Worm (Caenorhabditis elegans) whole organism, L2 larva: Measurements from ENCODE around the gene eri-1.
A peak's percentile ranks its signal among the peaks of the same experiment; 100 is the strongest.

Experiments used
- C34F6.9 ChIP-seq: fragments of 150-350 bp; optimal IDR thresholded peaks from 2 replicates; lab custom pipeline; 2014; ENCODE audit warnings: missing biosample characterization, missing genetic modification characterization
- F13H6.1 ChIP-seq: sonication (generic microtip); optimal IDR thresholded peaks from 2 replicates; lab custom pipeline; 2016; ENCODE audit warnings: missing genetic modification characterization, missing compliant biosample characterization
- R02D3.7 ChIP-seq: fragments of 150-350 bp; optimal IDR thresholded peaks from 2 replicates; lab custom pipeline; 2014; ENCODE audit warnings: missing biosample characterization, missing genetic modification characterization
- Y55F3AM.14 ChIP-seq: fragments of 200-800 bp; sonication (Bioruptor generic); optimal IDR thresholded peaks from 2 replicates; lab custom pipeline; 2018; ENCODE audit warnings: mild to moderate bottlenecking, missing genetic modification characterization, missing compliant biosample characterization
- ZK546.5 ChIP-seq: sonication (generic microtip); optimal IDR thresholded peaks from 2 replicates; lab custom pipeline; 2017; ENCODE audit warnings: missing biosample characterization, missing genetic modification characterization
- alr-1 ChIP-seq: fragments of 150-350 bp; optimal IDR thresholded peaks from 2 replicates; lab custom pipeline; 2014; ENCODE audit warnings: missing biosample characterization, missing genetic modification characterization
- aly-2 ChIP-seq: fragments of 150-350 bp; optimal IDR thresholded peaks from 2 replicates; lab custom pipeline; 2014; ENCODE audit warnings: missing biosample characterization, missing genetic modification characterization
- ama-1 ChIP-seq: fragments of 150-350 bp; optimal IDR thresholded peaks from 2 replicates; lab custom pipeline; 2018; ENCODE audit warnings: inconsistent platforms
- blmp-1 ChIP-seq: sonication (generic microtip); optimal IDR thresholded peaks from 2 replicates; lab custom pipeline; 2017; ENCODE audit warnings: missing genetic modification characterization, mild to moderate bottlenecking, missing compliant biosample characterization, antibody characterized with exemption, moderate library complexity; ENCODE audit not compliant: insufficient read depth
- ceh-16 ChIP-seq: fragments of 150-350 bp; optimal IDR thresholded peaks from 2 replicates; lab custom pipeline; 2014; ENCODE audit warnings: missing biosample characterization, missing genetic modification characterization
- ceh-82 ChIP-seq: fragments of 150-350 bp; optimal IDR thresholded peaks from 2 replicates; lab custom pipeline; 2014; ENCODE audit warnings: missing biosample characterization, missing genetic modification characterization
- dmd-4 ChIP-seq: sonication (generic microtip); optimal IDR thresholded peaks from 2 replicates; lab custom pipeline; 2017; ENCODE audit warnings: missing biosample characterization, missing genetic modification characterization
- egl-27 ChIP-seq: sonication (generic microtip); optimal IDR thresholded peaks from 3 replicates; lab custom pipeline; 2017; ENCODE audit warnings: missing biosample characterization, missing genetic modification reagents, missing genetic modification characterization
- elt-3 ChIP-seq: sonication (generic microtip); optimal IDR thresholded peaks from 2 replicates; lab custom pipeline; 2017; ENCODE audit warnings: missing biosample characterization, missing genetic modification characterization
- fos-1 ChIP-seq: fragments of 150-350 bp; optimal IDR thresholded peaks from 2 replicates; lab custom pipeline; 2014; ENCODE audit warnings: missing biosample characterization, missing genetic modification characterization
- gmeb-1 ChIP-seq: fragments of 150-350 bp; optimal IDR thresholded peaks from 2 replicates; lab custom pipeline; 2014; ENCODE audit warnings: missing biosample characterization, missing genetic modification characterization
- lin-13 ChIP-seq: fragments of 150-350 bp; optimal IDR thresholded peaks from 2 replicates; lab custom pipeline; 2014; ENCODE audit warnings: missing biosample characterization, missing genetic modification reagents, missing genetic modification characterization
- lin-39 ChIP-seq: fragments of 150-350 bp; optimal IDR thresholded peaks from 2 replicates; lab custom pipeline; 2014; ENCODE audit warnings: missing biosample characterization, missing genetic modification reagents, missing genetic modification characterization
- lsy-2 ChIP-seq, 2 experiments: fragments of 150-350 bp in 1 of 2; sonication (generic microtip) in 1 of 2; optimal IDR thresholded peaks; 2 replicates each; lab custom pipeline; 2014 to 2017; ENCODE audit warnings: missing biosample characterization in 2 of 2, missing genetic modification characterization in 2 of 2
- mab-5 ChIP-seq: fragments of 150-350 bp; optimal IDR thresholded peaks from 2 replicates; lab custom pipeline; 2014; ENCODE audit warnings: missing biosample characterization, missing genetic modification characterization
- mbf-1 ChIP-seq: sonication (generic microtip); optimal IDR thresholded peaks from 2 replicates; lab custom pipeline; 2017; ENCODE audit warnings: missing biosample characterization, missing genetic modification characterization
- mdl-1 ChIP-seq, 2 experiments: fragments of 150-350 bp in 1 of 2; sonication (generic microtip) in 1 of 2; optimal IDR thresholded peaks; 2 replicates each; lab custom pipeline; 2017; ENCODE audit warnings: missing biosample characterization in 2 of 2, missing genetic modification characterization in 2 of 2
- nhr-10 ChIP-seq: sonication (generic microtip); optimal IDR thresholded peaks from 2 replicates; lab custom pipeline; 2017; ENCODE audit warnings: missing biosample characterization, missing genetic modification characterization
- nhr-11 ChIP-seq: fragments of 150-350 bp; optimal IDR thresholded peaks from 2 replicates; lab custom pipeline; 2014; ENCODE audit warnings: missing biosample characterization, missing genetic modification characterization
- nhr-12 ChIP-seq: fragments of 150-350 bp; optimal IDR thresholded peaks from 2 replicates; lab custom pipeline; 2014; ENCODE audit warnings: missing biosample characterization, missing genetic modification characterization
- nhr-21 ChIP-seq: fragments of 150-350 bp; optimal IDR thresholded peaks from 2 replicates; lab custom pipeline; 2014; ENCODE audit warnings: missing biosample characterization, missing genetic modification characterization
- nhr-237 ChIP-seq: fragments of 150-350 bp; optimal IDR thresholded peaks from 2 replicates; lab custom pipeline; 2014; ENCODE audit warnings: missing biosample characterization, missing genetic modification characterization
- nhr-25 ChIP-seq: fragments of 150-350 bp; sonication (generic microtip); optimal IDR thresholded peaks from 3 replicates; lab custom pipeline; 2014; ENCODE audit warnings: missing biosample characterization, missing genetic modification characterization
- nhr-6 ChIP-seq: fragments of 150-350 bp; optimal IDR thresholded peaks from 2 replicates; lab custom pipeline; 2014; ENCODE audit warnings: missing biosample characterization, missing genetic modification characterization
- nhr-77 ChIP-seq: fragments of 150-350 bp; optimal IDR thresholded peaks from 2 replicates; lab custom pipeline; 2014; ENCODE audit warnings: missing biosample characterization, missing genetic modification characterization
- peb-1 ChIP-seq: fragments of 150-350 bp; optimal IDR thresholded peaks from 2 replicates; lab custom pipeline; 2014; ENCODE audit warnings: missing biosample characterization, missing genetic modification characterization
- sem-4 ChIP-seq: fragments of 150-350 bp; optimal IDR thresholded peaks from 2 replicates; lab custom pipeline; 2014; ENCODE audit warnings: missing biosample characterization, missing genetic modification reagents, missing genetic modification characterization
- skn-1 ChIP-seq: sonication (generic microtip); optimal IDR thresholded peaks from 2 replicates; lab custom pipeline; 2017; ENCODE audit warnings: missing biosample characterization, missing genetic modification characterization
- sma-3 ChIP-seq: sonication (generic microtip); optimal IDR thresholded peaks from 2 replicates; lab custom pipeline; 2016; ENCODE audit warnings: missing genetic modification reagents, missing genetic modification characterization, missing compliant biosample characterization
- sma-9 ChIP-seq, 2 experiments: fragments of 150-350 bp in 1 of 2; sonication (generic microtip) in 1 of 2; optimal IDR thresholded peaks; 2 replicates each; lab custom pipeline; 2014 to 2016; ENCODE audit warnings: missing genetic modification characterization in 2 of 2, mild to moderate bottlenecking in 1 of 2, missing biosample characterization in 1 of 2, missing compliant biosample characterization in 1 of 2, missing genetic modification reagents in 1 of 2, moderate library complexity in 1 of 2
- snpc-4 ChIP-seq: fragments of 150-350 bp; optimal IDR thresholded peaks from 2 replicates; lab custom pipeline; 2014; ENCODE audit warnings: missing biosample characterization, missing genetic modification characterization
- unc-55 ChIP-seq: fragments of 150-350 bp; sonication (generic microtip); optimal IDR thresholded peaks from 3 replicates; lab custom pipeline; 2014; ENCODE audit warnings: missing biosample characterization, missing genetic modification reagents, missing genetic modification characterization
- unc-62 ChIP-seq: fragments of 150-350 bp; optimal IDR thresholded peaks from 2 replicates; lab custom pipeline; 2014; ENCODE audit warnings: missing biosample characterization, missing genetic modification reagents, missing genetic modification characterization
- zag-1 ChIP-seq: fragments of 150-350 bp; optimal IDR thresholded peaks from 2 replicates; lab custom pipeline; 2014; ENCODE audit warnings: missing biosample characterization, missing genetic modification characterization
- ztf-1 ChIP-seq: fragments of 200-800 bp; sonication (Bioruptor generic); conservative IDR thresholded peaks from 2 replicates; pipeline ENCODE4 v1.3.6; 2022; ENCODE audit warnings: missing genetic modification characterization, missing compliant biosample characterization
- ztf-11 ChIP-seq: sonication (generic microtip); optimal IDR thresholded peaks from 2 replicates; lab custom pipeline; 2017; ENCODE audit warnings: missing biosample characterization, missing genetic modification characterization
- ztf-4 ChIP-seq: fragments of 150-350 bp; optimal IDR thresholded peaks from 2 replicates; lab custom pipeline; 2014; ENCODE audit warnings: missing biosample characterization, missing genetic modification characterization

The eri-1 gene

DNA sequence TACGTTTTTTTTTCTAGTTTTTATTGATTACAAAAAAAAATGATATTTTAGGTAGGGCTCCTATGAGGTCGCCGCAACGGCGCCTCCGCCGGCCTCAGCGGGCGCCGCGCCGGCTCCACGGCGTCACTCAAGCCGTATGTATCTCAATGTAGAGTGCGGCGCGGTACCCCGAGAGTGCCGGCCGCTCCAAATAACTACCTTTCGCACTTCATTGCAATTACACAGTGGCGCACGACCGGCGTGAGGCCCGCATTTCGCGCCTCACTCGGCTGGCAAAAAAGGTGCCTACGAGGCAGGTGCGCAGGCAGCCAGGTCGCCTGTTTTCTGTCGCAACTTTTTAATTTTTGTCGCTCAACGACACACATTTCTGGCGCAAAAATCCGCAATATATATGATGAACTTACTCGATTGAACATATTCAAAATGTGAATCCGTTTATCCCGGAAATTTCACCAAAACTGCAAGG is 40.9 kb upstream of the eri-1 start, which contains the start of gene M04G7.2:
M04G7.2 (minus strand) TSS at position 416 of the 466 bp plus-strand sequence.
- TF ChIP-seq snpc-4 (tag; lab: Kevin White, UChicago) (no peak), nhr-11 (tag; lab: Kevin White, UChicago) (no peak), Y55F3AM.14 (no peak), sma-3 (no peak), elt-3 (tag; lab: Kevin White, UChicago) (no peak), nhr-77 (no peak), peb-1 (tag; lab: Kevin White, UChicago) (no peak)

DNA sequence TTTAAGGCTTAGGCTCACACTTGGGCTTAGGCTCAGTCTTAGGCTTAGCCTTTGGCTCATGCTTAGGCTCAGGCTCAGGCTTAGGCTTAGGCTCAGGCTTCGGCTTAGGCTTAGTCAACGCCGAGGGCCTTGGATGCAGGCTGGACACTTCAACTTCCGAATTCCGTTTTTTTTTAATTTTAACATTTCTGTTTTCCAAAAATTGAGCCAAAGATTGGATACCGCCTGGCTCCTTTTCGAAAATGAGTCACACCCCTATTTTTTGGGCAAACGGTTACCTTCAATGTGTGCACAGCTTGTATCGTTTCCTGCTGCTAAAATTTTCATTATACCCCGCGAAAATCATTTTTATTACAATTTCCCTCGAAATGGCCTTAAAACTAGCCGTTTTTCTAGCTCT is 35.7 kb upstream of the eri-1 start, which contains the start of gene M04G7.1:
M04G7.1 (plus strand) TSS at position 301 of the 400 bp plus-strand sequence.
- TF ChIP-seq fos-1 (no peak), mbf-1 (tag; lab: Kevin White, UChicago) (no peak), nhr-237 (tag; lab: Kevin White, UChicago) (no peak), ztf-11 (tag; lab: Kevin White, UChicago) (no peak), blmp-1 (tag; lab: Kevin White, UChicago) (no peak), elt-3 (tag; lab: Kevin White, UChicago) (no peak), nhr-6 (tag; lab: Kevin White, UChicago) (no peak), egl-27 (tag; lab: Kevin White, UChicago) (no peak), lsy-2 (tag; optimal IDR thresholded peaks at IDR 0.05; lab: Kevin White, UChicago) (no peak), nhr-10 (tag; lab: Kevin White, UChicago) (no peak), ceh-82 (no peak), sma-3 (no peak), aly-2 (tag; lab: Kevin White, UChicago) (no peak), nhr-77 (no peak), peb-1 (tag; lab: Kevin White, UChicago) (no peak)
- TF ChIP-seq, all 48 proteins: peak for 0

DNA sequence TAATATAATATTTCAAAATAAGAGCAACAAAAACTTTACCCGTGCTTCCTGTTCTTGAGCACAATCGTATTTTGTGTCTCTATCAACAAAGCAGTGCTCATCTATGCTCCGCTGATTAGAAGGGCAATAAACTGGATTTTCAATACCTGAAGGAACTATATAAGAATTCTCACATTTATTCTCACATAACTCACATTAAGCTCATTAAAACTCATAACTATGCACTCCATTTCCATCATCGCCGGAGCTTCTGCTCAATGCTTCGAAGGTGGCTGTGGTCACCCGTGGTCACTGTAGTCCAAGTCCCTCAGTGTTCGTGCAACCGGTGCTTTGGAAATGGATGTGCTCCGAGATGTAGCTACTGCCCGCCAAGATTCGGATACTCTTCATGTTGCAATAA is 35.1 kb upstream of the eri-1 start, which contains the start of the genes Y66H1A.8 and M04G7.5:
Y66H1A.8 (minus strand) TSS at position 101 of the 400 bp plus-strand sequence.
M04G7.5 (plus strand) TSS at position 258 of the 400 bp plus-strand sequence.
- TF ChIP-seq F13H6.1 (no peak), nhr-6 (tag; lab: Kevin White, UChicago) (no peak), peb-1 (tag; lab: Kevin White, UChicago) (no peak), mbf-1 (tag; lab: Kevin White, UChicago) (no peak), Y55F3AM.14 (no peak), mdl-1 (tag; optimal IDR thresholded peaks at IDR 0.05; lab: Kevin White, UChicago) (no peak)

DNA sequence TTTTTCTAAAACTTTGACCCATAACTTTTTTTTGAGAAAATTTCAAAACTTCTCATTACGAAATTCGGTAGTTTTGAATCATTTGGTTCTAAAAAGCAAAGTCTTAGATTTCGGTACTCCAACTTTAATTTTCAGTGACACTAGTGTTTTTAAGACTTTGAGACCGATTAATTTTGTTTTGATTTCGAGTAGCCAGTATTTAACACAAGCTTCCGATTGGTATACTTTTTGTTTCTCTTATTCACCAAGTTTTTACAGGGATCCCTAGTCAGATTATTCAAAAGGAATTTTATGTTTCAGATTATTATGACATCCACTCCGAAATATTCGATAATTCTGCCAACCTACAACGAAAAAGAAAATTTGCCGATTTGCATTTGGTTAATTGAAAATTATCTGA is 25.6 kb upstream of the eri-1 start, which contains the start of gene dpm-1:
dpm-1 (plus strand) TSS at position 301 of the 400 bp plus-strand sequence.
- TF ChIP-seq fos-1 (no peak), C34F6.9 (no peak), ZK546.5 (tag; lab: Kevin White, UChicago) (no peak), F13H6.1 (no peak), peb-1 (tag; lab: Kevin White, UChicago) (no peak), ztf-11 (tag; lab: Kevin White, UChicago) (no peak), ceh-16 (tag; lab: Kevin White, UChicago) (no peak), sem-4 (no peak), nhr-12 (tag; lab: Kevin White, UChicago) (no peak), alr-1 (no peak), ceh-82 (no peak), skn-1 (no peak), blmp-1 (tag; lab: Kevin White, UChicago) (no peak), nhr-25 (tag; lab: Kevin White, UChicago) (no peak), snpc-4 (tag; lab: Kevin White, UChicago) (no peak), unc-62 (GFP tag; lab: Kevin White, UChicago) (no peak)

DNA sequence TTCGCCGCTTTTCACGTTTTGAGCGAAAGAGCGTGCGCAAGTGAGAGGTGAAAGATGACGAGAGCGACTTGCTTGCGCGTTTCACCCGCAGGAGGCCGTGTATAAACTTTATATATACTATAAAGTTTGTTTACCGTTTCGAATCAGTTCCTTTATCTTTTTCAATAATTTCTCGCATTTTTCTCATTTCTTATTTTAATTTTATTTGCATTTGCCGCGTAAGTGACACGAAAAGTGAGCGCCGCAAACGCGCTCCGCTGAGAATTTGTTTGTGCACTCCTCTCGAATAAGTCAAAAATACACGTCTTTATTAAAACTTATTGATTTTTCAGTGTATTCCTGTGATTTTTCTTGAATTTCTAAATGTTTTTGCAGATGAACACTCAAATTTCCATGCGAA is 23.9 kb upstream of the eri-1 start, which contains the start of gene mrpl-55:
mrpl-55 (plus strand) TSS at position 364 of the 400 bp plus-strand sequence.
- TF ChIP-seq lsy-2 (tag; optimal IDR thresholded peaks at IDR 0.05; lab: Kevin White, UChicago) (peak; percentile 78 to 94), sma-9 (GFP tag; optimal IDR thresholded peaks at IDR 0.05; lab: Kevin White, UChicago) (peak; percentile 76), sma-9 (tag; optimal IDR thresholded peaks at IDR 0.05; lab: Kevin White, UChicago) (no peak), fos-1 (peak; percentile 81), skn-1 (no peak), nhr-6 (tag; lab: Kevin White, UChicago) (peak; percentile 71), unc-55 (peak; percentile 96), F13H6.1 (peak; percentile 73), nhr-21 (tag; lab: Kevin White, UChicago) (peak; percentile 88), nhr-237 (tag; lab: Kevin White, UChicago) (no peak), R02D3.7 (tag; lab: Kevin White, UChicago) (peak; percentile 35), gmeb-1 (peak; percentile 96), mab-5 (tag; lab: Kevin White, UChicago) (peak; percentile 14), nhr-11 (tag; lab: Kevin White, UChicago) (no peak), ama-1 (lab: Kevin White, UChicago) (peak; percentile 12), dmd-4 (tag; lab: Kevin White, UChicago) (no peak), lin-39 (tag; lab: Kevin White, UChicago) (no peak), aly-2 (tag; lab: Kevin White, UChicago) (no peak), ztf-4 (peak; percentile 77), zag-1 (peak; percentile 39), ztf-1 (no peak), alr-1 (peak; percentile 42), snpc-4 (tag; lab: Kevin White, UChicago) (peak; percentile 81), lin-13 (GFP tag; lab: Kevin White, UChicago) (peak; percentile 94), ZK546.5 (tag; lab: Kevin White, UChicago) (peak; percentile 27), elt-3 (tag; lab: Kevin White, UChicago) (no peak)
